Fruit fly (Drosophila melanogaster): ENCODE data around the gene CG32445.

The CG32445 gene

DNA sequence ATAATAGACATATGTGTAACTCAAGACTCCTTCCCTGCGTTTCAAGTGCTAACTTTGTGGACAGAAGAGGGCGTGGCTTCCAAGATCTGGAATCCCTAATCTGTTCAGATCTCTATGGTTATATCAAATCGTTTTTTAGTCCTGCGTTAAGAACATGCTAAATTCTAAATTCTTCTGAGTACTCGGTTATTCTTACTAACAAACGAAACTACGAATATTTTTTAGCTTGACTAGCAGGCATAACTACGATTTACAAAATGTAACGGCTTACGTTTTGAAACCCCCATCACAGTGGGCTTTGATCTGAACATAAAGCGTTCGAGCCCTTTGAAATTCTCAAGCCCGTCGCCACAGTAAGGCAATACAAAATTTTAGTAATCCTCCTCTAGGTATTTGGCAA is at the start of gene CG32445:
Gene CG32445 (plus strand): TSS at position 301 of the 400 bp plus-strand sequence.
- no peak for TF ChIP-seq ttk (optimal IDR thresholded peaks at IDR 0.05)
- TF ChIP-seq h (optimal IDR thresholded peaks at IDR 0.05) = no peak
- no peak for TF ChIP-seq insv (optimal IDR thresholded peaks at IDR 0.05)
- no peak for TF ChIP-seq Myc (optimal IDR thresholded peaks at IDR 0.05)
- TF ChIP-seq Sin3A (optimal IDR thresholded peaks at IDR 0.05) = no peak
- TF ChIP-seq psq (optimal IDR thresholded peaks at IDR 0.05) = no peak

- TF ChIP-seq insv (optimal IDR thresholded peaks at IDR 0.05) (no peak), Sin3A (optimal IDR thresholded peaks at IDR 0.05) (no peak), h (optimal IDR thresholded peaks at IDR 0.05) (no peak), ttk (optimal IDR thresholded peaks at IDR 0.05) (no peak), Myc (optimal IDR thresholded peaks at IDR 0.05) (no peak), psq (optimal IDR thresholded peaks at IDR 0.05) (no peak)
Observed at dm6 chr3L:21591247-21591646, 47.9 kb upstream of the CG32445 start.

dm6 chr3L:21594408-21594807 is 44.8 kb upstream of the CG32445 start:
- TF ChIP-seq Myc (optimal IDR thresholded peaks at IDR 0.05) = no peak
- no peak for TF ChIP-seq h (optimal IDR thresholded peaks at IDR 0.05)
- no peak for TF ChIP-seq psq (optimal IDR thresholded peaks at IDR 0.05)
- TF ChIP-seq Sin3A (optimal IDR thresholded peaks at IDR 0.05) = no peak
- TF ChIP-seq insv (optimal IDR thresholded peaks at IDR 0.05) = no peak
- no peak for TF ChIP-seq ttk (optimal IDR thresholded peaks at IDR 0.05)

dm6 chr3L:21598337-21598736 is 40.8 kb upstream of the CG32445 start:
- TF ChIP-seq insv (optimal IDR thresholded peaks at IDR 0.05) (no peak), h (optimal IDR thresholded peaks at IDR 0.05) (no peak), ttk (optimal IDR thresholded peaks at IDR 0.05) (no peak), psq (optimal IDR thresholded peaks at IDR 0.05) (no peak), Sin3A (optimal IDR thresholded peaks at IDR 0.05) (no peak), Myc (optimal IDR thresholded peaks at IDR 0.05) (no peak)

dm6 chr3L:21602275-21602674 is 36.9 kb upstream of the CG32445 start:
- TF ChIP-seq psq (optimal IDR thresholded peaks at IDR 0.05) (no peak), Myc (optimal IDR thresholded peaks at IDR 0.05) (no peak), h (optimal IDR thresholded peaks at IDR 0.05) (no peak), ttk (optimal IDR thresholded peaks at IDR 0.05) (no peak), insv (optimal IDR thresholded peaks at IDR 0.05) (no peak), Sin3A (optimal IDR thresholded peaks at IDR 0.05) (no peak)

DNA sequence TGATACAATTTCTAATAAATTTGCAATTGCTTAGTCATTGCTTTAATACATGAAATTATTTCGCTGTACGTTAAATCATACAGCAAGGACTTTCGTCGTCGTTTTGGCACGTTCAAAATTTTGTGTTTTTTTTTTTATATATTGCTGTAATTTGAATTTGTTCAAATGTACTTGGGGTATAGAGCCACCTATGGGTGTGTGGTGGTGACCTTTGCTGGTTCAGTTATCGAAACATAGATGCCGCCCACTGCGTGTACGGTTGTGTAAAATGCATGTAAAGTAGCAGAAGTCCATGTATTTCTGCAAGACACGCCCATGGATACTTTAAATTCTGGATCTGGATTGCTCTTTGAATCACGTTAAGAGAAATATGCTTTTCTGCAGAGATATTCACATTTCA is 34.9 kb upstream of the CG32445 start:
- TF ChIP-seq ttk (optimal IDR thresholded peaks at IDR 0.05) (no peak), h (optimal IDR thresholded peaks at IDR 0.05) (no peak), Sin3A (optimal IDR thresholded peaks at IDR 0.05) (no peak), psq (optimal IDR thresholded peaks at IDR 0.05) (no peak), insv (optimal IDR thresholded peaks at IDR 0.05) (no peak), Myc (optimal IDR thresholded peaks at IDR 0.05) (no peak)

dm6 chr3L:21610535-21610934 is 28.6 kb upstream of the CG32445 start:
- TF ChIP-seq ttk (optimal IDR thresholded peaks at IDR 0.05) (no peak), Sin3A (optimal IDR thresholded peaks at IDR 0.05) (no peak), h (optimal IDR thresholded peaks at IDR 0.05) (no peak), insv (optimal IDR thresholded peaks at IDR 0.05) (no peak), Myc (optimal IDR thresholded peaks at IDR 0.05) (no peak), psq (optimal IDR thresholded peaks at IDR 0.05) (no peak)

DNA sequence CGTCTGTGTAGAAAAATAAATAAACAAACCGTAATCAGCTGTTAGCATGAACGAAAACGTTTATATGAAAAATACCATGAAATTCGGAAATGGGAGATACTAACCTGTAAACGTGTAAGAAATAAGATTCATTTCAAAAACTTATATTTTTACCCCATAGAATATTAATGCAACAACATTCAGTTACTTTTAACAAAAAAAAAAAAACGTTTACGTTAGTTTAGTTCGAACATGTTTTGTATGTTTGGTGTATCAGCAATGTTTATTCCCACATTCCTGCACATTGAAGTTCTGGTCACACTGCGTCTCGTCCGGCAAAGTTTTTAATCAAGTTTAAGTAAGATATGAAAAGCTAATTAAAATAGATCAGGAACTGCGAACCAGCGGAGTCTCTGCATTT is 21.8 kb upstream of the CG32445 start, which contains the start of the genes S1P and CG11307:
Gene S1P (minus strand): TSS at position 23 of the 400 bp plus-strand sequence.
Gene CG11307 (plus strand): TSS at position 270 of the 400 bp plus-strand sequence.
- TF ChIP-seq ttk (optimal IDR thresholded peaks at IDR 0.05) (no peak), Myc (optimal IDR thresholded peaks at IDR 0.05) (no peak), insv (optimal IDR thresholded peaks at IDR 0.05) (no peak), psq (optimal IDR thresholded peaks at IDR 0.05) (no peak), h (optimal IDR thresholded peaks at IDR 0.05) (no peak), Sin3A (optimal IDR thresholded peaks at IDR 0.05) (no peak)

DNA sequence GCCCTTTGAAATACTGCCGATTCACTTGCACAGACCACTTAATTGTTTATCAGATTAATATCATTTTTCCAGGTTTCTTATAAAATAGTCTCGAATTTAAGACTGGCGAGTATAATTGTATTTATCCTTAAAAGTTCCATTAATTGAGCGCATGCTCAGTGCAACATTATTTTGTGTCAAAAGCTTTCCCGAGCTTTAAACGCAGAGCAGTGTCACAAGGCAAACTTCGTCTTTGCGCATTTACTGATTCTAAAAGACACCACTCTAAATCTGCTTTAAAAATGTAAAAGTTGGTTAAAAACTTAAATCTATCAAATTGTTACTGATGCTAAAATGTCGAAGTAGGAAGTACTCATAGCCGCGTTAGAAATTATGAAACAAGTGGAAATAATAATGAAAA is 13.6 kb upstream of the CG32445 start, which contains the start of the genes CG7166 and Alg11:
Gene CG7166 (minus strand): TSS at position 101 of the 400 bp plus-strand sequence.
Gene Alg11 (plus strand): TSS at position 260 of the 400 bp plus-strand sequence.
- no peak for TF ChIP-seq psq (optimal IDR thresholded peaks at IDR 0.05)
- TF ChIP-seq h (optimal IDR thresholded peaks at IDR 0.05) = no peak
- no peak for TF ChIP-seq Myc (optimal IDR thresholded peaks at IDR 0.05)
- no peak for TF ChIP-seq ttk (optimal IDR thresholded peaks at IDR 0.05)
- TF ChIP-seq Sin3A (optimal IDR thresholded peaks at IDR 0.05) = no peak
- TF ChIP-seq insv (optimal IDR thresholded peaks at IDR 0.05) = no peak

dm6 chr3L:21626036-21626614 is 13.0 kb upstream of the CG32445 start:
- no peak for TF ChIP-seq Sin3A (optimal IDR thresholded peaks at IDR 0.05)
- no peak for TF ChIP-seq h (optimal IDR thresholded peaks at IDR 0.05)
- no peak for TF ChIP-seq psq (optimal IDR thresholded peaks at IDR 0.05)
- no peak for TF ChIP-seq insv (optimal IDR thresholded peaks at IDR 0.05)
- no peak for TF ChIP-seq ttk (optimal IDR thresholded peaks at IDR 0.05)

- TF ChIP-seq psq (optimal IDR thresholded peaks at IDR 0.05) = no peak
Observed at dm6 chr3L:21634152-21634689, 4.9 kb upstream of the CG32445 start, which contains the start of gene MED1. TSS of gene MED1 (minus strand) at chr3L:21634446.

- TF ChIP-seq psq (optimal IDR thresholded peaks at IDR 0.05) (no peak), ttk (optimal IDR thresholded peaks at IDR 0.05) (no peak), Myc (optimal IDR thresholded peaks at IDR 0.05) (no peak), insv (optimal IDR thresholded peaks at IDR 0.05) (no peak), h (optimal IDR thresholded peaks at IDR 0.05) (no peak), Sin3A (optimal IDR thresholded peaks at IDR 0.05) (no peak)
Observed at dm6 chr3L:21635208-21635607, 4.0 kb upstream of the CG32445 start, which contains the start of gene ORMDL. TSS of gene ORMDL (plus strand) at chr3L:21635305.
